Fruit fly (Drosophila melanogaster) whole organism, embryonic: ENCODE data around the gene CG32440.

ENCODE experiments used
- Asciz ChIP-seq: fragments of 200-800 bp; sonication (Bioruptor generic); optimal IDR thresholded peaks from 2 replicates; lab custom pipeline; 2017; ENCODE audit warnings: missing biosample characterization, mild to moderate bottlenecking, missing genetic modification characterization, missing genetic modification reagents
- Atf-2 ChIP-seq: fragments of 200-800 bp; sonication (Bioruptor generic); optimal IDR thresholded peaks from 2 replicates; lab custom pipeline; 2016; ENCODE audit warnings: missing biosample characterization, missing genetic modification characterization
- Atf6 ChIP-seq: fragments of 200-800 bp; sonication (Bioruptor generic); IDR thresholded peaks from 2 replicates; pipeline ENCODE4 v1.3.6; 2022; ENCODE audit warnings: missing biosample characterization, missing genetic modification characterization
- CG10274 ChIP-seq: fragments of 200-800 bp; sonication (Bioruptor generic); optimal IDR thresholded peaks from 3 replicates; lab custom pipeline; 2017; ENCODE audit warnings: missing biosample characterization, mild to moderate bottlenecking, missing genetic modification characterization
- CG12391 ChIP-seq: fragments of 200-800 bp; sonication (Bioruptor generic); optimal IDR thresholded peaks from 3 replicates; lab custom pipeline; 2018; ENCODE audit warnings: missing biosample characterization, mild to moderate bottlenecking, missing genetic modification characterization, moderate library complexity
- CG12659 ChIP-seq: fragments of 200-800 bp; sonication (Bioruptor generic); optimal IDR thresholded peaks from 3 replicates; lab custom pipeline; 2017; ENCODE audit warnings: mild to moderate bottlenecking, missing biosample characterization, missing genetic modification reagents, missing genetic modification characterization
- CG15073 ChIP-seq: fragments of 200-800 bp; sonication (Bioruptor generic); optimal IDR thresholded peaks from 2 replicates; lab custom pipeline; 2016; ENCODE audit warnings: missing biosample characterization, missing genetic modification characterization
- CG17802 ChIP-seq: fragments of 200-800 bp; sonication (Bioruptor generic); optimal IDR thresholded peaks from 2 replicates; lab custom pipeline; 2018; ENCODE audit warnings: missing biosample characterization, mild to moderate bottlenecking, missing genetic modification characterization, moderate library complexity
- CG17912 ChIP-seq: fragments of 200-800 bp; sonication (Bioruptor generic); optimal IDR thresholded peaks from 2 replicates; lab custom pipeline; 2018; ENCODE audit warnings: missing biosample characterization, mild to moderate bottlenecking, missing genetic modification characterization
- CG1792 ChIP-seq: fragments of 200-800 bp; sonication (Bioruptor generic); optimal IDR thresholded peaks from 2 replicates; lab custom pipeline; 2016; ENCODE audit warnings: missing biosample characterization, missing genetic modification characterization
- CG18476 ChIP-seq: fragments of 200-800 bp; sonication (Bioruptor generic); optimal IDR thresholded peaks from 2 replicates; lab custom pipeline; 2016; ENCODE audit warnings: missing biosample characterization, mild to moderate bottlenecking, missing genetic modification characterization
- CG3281 ChIP-seq: fragments of 200-800 bp; sonication (Bioruptor generic); optimal IDR thresholded peaks from 3 replicates; lab custom pipeline; 2017; ENCODE audit warnings: missing biosample characterization, mild to moderate bottlenecking, missing genetic modification characterization
- CG33557 ChIP-seq: fragments of 200-800 bp; sonication (Bioruptor generic); optimal IDR thresholded peaks from 2 replicates; lab custom pipeline; 2019; ENCODE audit warnings: missing biosample characterization, mild to moderate bottlenecking, missing genetic modification characterization, moderate library complexity
- CG4617 ChIP-seq: fragments of 200-800 bp; sonication (Bioruptor generic); optimal IDR thresholded peaks from 3 replicates; lab custom pipeline; 2016; ENCODE audit warnings: missing biosample characterization, missing genetic modification characterization, borderline replicate concordance
- CG7271 ChIP-seq: fragments of 200-800 bp; sonication (Bioruptor generic); optimal IDR thresholded peaks from 2 replicates; lab custom pipeline; 2018; ENCODE audit warnings: missing biosample characterization, mild to moderate bottlenecking, missing genetic modification characterization, moderate library complexity
- CG7372 ChIP-seq: fragments of 200-800 bp; sonication (Bioruptor generic); IDR thresholded peaks from 2 replicates; pipeline ENCODE4 v1.3.6; 2022; ENCODE audit warnings: missing biosample characterization, missing genetic modification characterization
- CG7839 ChIP-seq: fragments of 200-800 bp; sonication (Bioruptor generic); optimal IDR thresholded peaks from 3 replicates; lab custom pipeline; 2018; ENCODE audit warnings: missing biosample characterization, mild to moderate bottlenecking, missing genetic modification characterization, moderate library complexity
- CG7963 ChIP-seq: fragments of 200-800 bp; sonication (Bioruptor generic); IDR thresholded peaks from 3 replicates; pipeline ENCODE4 v1.3.6; 2022; ENCODE audit warnings: missing biosample characterization, missing genetic modification characterization; ENCODE audit not compliant: partially characterized antibody
- CG8290 ChIP-seq, 3 experiments: fragments of 200-800 bp; sonication (Bioruptor generic); optimal IDR thresholded peaks; 2 replicates each; lab custom pipeline; 2016 to 2019; ENCODE audit warnings: missing biosample characterization in 3 of 3, missing genetic modification characterization in 3 of 3, mild to moderate bottlenecking in 2 of 3, moderate library complexity in 1 of 3
- CG9609 ChIP-seq: fragments of 200-800 bp; sonication (Bioruptor generic); optimal IDR thresholded peaks from 3 replicates; lab custom pipeline; 2016; ENCODE audit warnings: missing biosample characterization, missing genetic modification characterization
- Dbx ChIP-seq: fragments of 200-800 bp; sonication (Bioruptor generic); IDR thresholded peaks from 3 replicates; pipeline ENCODE4 v1.3.6; 2022; ENCODE audit warnings: missing biosample characterization, missing genetic modification characterization
- Dfd ChIP-seq, 2 experiments: fragments of >200 bp; optimal IDR thresholded peaks; 2 replicates each; lab custom pipeline; 2017; ENCODE audit warnings: missing biosample characterization in 2 of 2, missing genetic modification characterization in 2 of 2
- Dll ChIP-seq: fragments of 200-800 bp; sonication (Bioruptor generic); IDR thresholded peaks from 4 replicates; pipeline ENCODE4 v1.3.6; 2022; ENCODE audit warnings: missing biosample characterization, missing genetic modification characterization; ENCODE audit not compliant: partially characterized antibody
- Doc2 ChIP-seq: fragments of 200-800 bp; sonication (Bioruptor generic); IDR thresholded peaks from 2 replicates; pipeline ENCODE4 v1.3.6; 2022; ENCODE audit warnings: missing biosample characterization, missing genetic modification characterization
- Doc3 ChIP-seq: fragments of 200-800 bp; sonication (Bioruptor generic); IDR thresholded peaks from 3 replicates; pipeline ENCODE4 v1.3.6; 2022; ENCODE audit warnings: missing biosample characterization, missing genetic modification characterization; ENCODE audit not compliant: partially characterized antibody
- Drgx ChIP-seq: fragments of 200-800 bp; sonication (Bioruptor generic); IDR thresholded peaks from 2 replicates; pipeline ENCODE4 v1.3.6; 2022; ENCODE audit warnings: missing biosample characterization, missing genetic modification characterization
- GATAe ChIP-seq: fragments of 200-800 bp; sonication (Bioruptor generic); conservative IDR thresholded peaks from 2 replicates; pipeline ENCODE4 v1.3.6; 2022; ENCODE audit warnings: missing biosample characterization, missing genetic modification characterization
- Gug ChIP-seq: fragments of 200-800 bp; sonication (Bioruptor generic); IDR thresholded peaks from 4 replicates; pipeline ENCODE4 v1.3.6; 2022; ENCODE audit warnings: missing biosample characterization, missing genetic modification characterization
- HHEX ChIP-seq: fragments of 200-800 bp; sonication (Bioruptor generic); optimal IDR thresholded peaks from 3 replicates; lab custom pipeline; 2017; ENCODE audit warnings: missing biosample characterization, mild to moderate bottlenecking, missing genetic modification characterization, missing genetic modification reagents
- Lpt ChIP-seq: fragments of >200 bp; optimal IDR thresholded peaks from 2 replicates; lab custom pipeline; 2018; ENCODE audit warnings: missing biosample characterization, missing genetic modification characterization
- MTF-1 ChIP-seq: fragments of 200-800 bp; sonication (Bioruptor generic); optimal IDR thresholded peaks from 2 replicates; lab custom pipeline; 2018; ENCODE audit warnings: missing biosample characterization, mild to moderate bottlenecking, missing genetic modification characterization, borderline replicate concordance
- Nf-YA ChIP-seq: fragments of 200-800 bp; sonication (Bioruptor generic); IDR thresholded peaks from 2 replicates; pipeline ENCODE4 v1.3.6; 2022; ENCODE audit warnings: missing biosample characterization, missing genetic modification characterization
- Nf-YC ChIP-seq: fragments of 200-800 bp; optimal IDR thresholded peaks from 3 replicates; lab custom pipeline; 2019; ENCODE audit warnings: missing biosample characterization, mild to moderate bottlenecking, missing genetic modification characterization, moderate library complexity
- Poxn ChIP-seq: fragments of 200-800 bp; sonication (Bioruptor generic); IDR thresholded peaks from 2 replicates; pipeline ENCODE4 v1.3.6; 2022; ENCODE audit warnings: missing biosample characterization, missing genetic modification characterization
- Ravus ChIP-seq: fragments of 200-800 bp; sonication (Bioruptor generic); IDR thresholded peaks from 2 replicates; pipeline ENCODE4 v1.3.6; 2022; ENCODE audit warnings: missing biosample characterization, missing genetic modification characterization
- Side ChIP-seq: fragments of 200-800 bp; sonication (Bioruptor generic); optimal IDR thresholded peaks from 2 replicates; lab custom pipeline; 2016; ENCODE audit warnings: missing biosample characterization, missing genetic modification characterization
- Six4 ChIP-seq: fragments of 200-800 bp; sonication (Bioruptor generic); optimal IDR thresholded peaks from 2 replicates; lab custom pipeline; 2016; ENCODE audit warnings: missing biosample characterization, missing genetic modification characterization
- Vsx1 ChIP-seq: fragments of 200-800 bp; sonication (Bioruptor generic); optimal IDR thresholded peaks from 2 replicates; lab custom pipeline; 2017; ENCODE audit warnings: missing biosample characterization, mild to moderate bottlenecking, missing genetic modification characterization, missing genetic modification reagents
- az2 ChIP-seq: fragments of 200-800 bp; sonication (Bioruptor generic); optimal IDR thresholded peaks from 3 replicates; lab custom pipeline; 2016; ENCODE audit warnings: missing biosample characterization, missing genetic modification characterization
- br ChIP-seq: fragments of >200 bp; optimal IDR thresholded peaks from 2 replicates; lab custom pipeline; 2017
- cwo ChIP-seq: fragments of 200-800 bp; sonication (Bioruptor generic); optimal IDR thresholded peaks from 3 replicates; lab custom pipeline; 2017; ENCODE audit warnings: missing biosample characterization, missing genetic modification characterization, mild to moderate bottlenecking, moderate library complexity, missing genetic modification reagents
- en ChIP-seq: fragments of 200-800 bp; sonication (Bioruptor generic); optimal IDR thresholded peaks from 2 replicates; lab custom pipeline; 2016; ENCODE audit warnings: missing biosample characterization, missing genetic modification characterization
- ewg ChIP-seq: fragments of 200-800 bp; sonication (Bioruptor generic); optimal IDR thresholded peaks from 3 replicates; lab custom pipeline; 2017; ENCODE audit warnings: mild to moderate bottlenecking, missing biosample characterization, missing genetic modification reagents, missing genetic modification characterization
- fd102C ChIP-seq: fragments of 200-800 bp; sonication (Bioruptor generic); optimal IDR thresholded peaks from 2 replicates; lab custom pipeline; 2018; ENCODE audit warnings: missing biosample characterization, mild to moderate bottlenecking, missing genetic modification characterization, moderate library complexity
- maf-S ChIP-seq: fragments of 200-800 bp; sonication (Bioruptor generic); optimal IDR thresholded peaks from 2 replicates; lab custom pipeline; 2016; ENCODE audit warnings: missing biosample characterization, missing genetic modification characterization
- nau ChIP-seq: fragments of 200-800 bp; sonication (Bioruptor generic); optimal IDR thresholded peaks from 3 replicates; lab custom pipeline; 2017; ENCODE audit warnings: missing biosample characterization, mild to moderate bottlenecking, missing genetic modification characterization, missing genetic modification reagents
- nmo ChIP-seq: fragments of 200-800 bp; sonication (Bioruptor generic); optimal IDR thresholded peaks from 2 replicates; lab custom pipeline; 2018; ENCODE audit warnings: missing biosample characterization, mild to moderate bottlenecking, missing genetic modification characterization, moderate library complexity
- psq ChIP-seq: fragments of 200-800 bp; sonication (Bioruptor generic); optimal IDR thresholded peaks from 2 replicates; lab custom pipeline; 2017; ENCODE audit warnings: missing biosample characterization, missing genetic modification characterization
- sisA ChIP-seq: fragments of 200-800 bp; sonication (Bioruptor generic); IDR thresholded peaks from 2 replicates; pipeline ENCODE4 v1.3.6; 2022; ENCODE audit warnings: missing biosample characterization, missing genetic modification characterization
- so ChIP-seq: fragments of 200-800 bp; sonication (Bioruptor generic); IDR thresholded peaks from 3 replicates; pipeline ENCODE4 v1.3.6; 2022; ENCODE audit warnings: missing biosample characterization, missing genetic modification characterization
- stc ChIP-seq: fragments of 200-800 bp; sonication (Bioruptor generic); IDR thresholded peaks from 2 replicates; pipeline ENCODE4 v1.3.6; 2022; ENCODE audit warnings: missing biosample characterization, missing genetic modification characterization
- tx ChIP-seq: fragments of 200-800 bp; sonication (Bioruptor generic); optimal IDR thresholded peaks from 2 replicates; lab custom pipeline; 2016; ENCODE audit warnings: missing biosample characterization, missing genetic modification characterization

The CG32440 gene

DNA sequence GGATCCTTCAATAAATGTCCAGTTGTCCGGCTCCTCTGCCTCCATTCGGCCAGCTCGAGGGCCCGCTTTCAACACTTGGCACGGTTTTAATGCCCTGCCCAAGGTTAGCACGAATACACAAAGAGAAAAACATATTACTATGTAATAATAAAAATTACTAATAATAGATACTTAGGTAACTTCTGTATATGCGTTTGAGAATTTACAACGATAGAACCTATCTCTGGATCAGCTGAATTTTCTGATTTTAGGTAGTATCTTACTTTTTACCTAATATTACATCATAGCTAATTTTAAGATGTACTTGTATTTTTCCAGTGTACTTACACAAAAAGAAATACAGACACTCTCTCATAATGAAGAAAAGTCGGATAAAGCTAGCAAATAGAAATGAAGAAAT, 25.7 kb downstream of the CG32440 start (continued):
- TF ChIP-seq br (no peak), GATAe (GFP tag; lab: Robert Waterston, UW) (no peak), CG12659 (GFP tag; lab: Kevin White, UChicago) (no peak), HHEX (GFP tag; lab: Kevin White, UChicago) (no peak), CG9609 (GFP tag; lab: Kevin White, UChicago) (no peak), Nf-YC (no peak), CG4617 (GFP tag; lab: Kevin White, UChicago) (no peak), CG1792 (no peak), CG17802 (no peak), Lpt (GFP tag; lab: Kevin White, UChicago) (no peak), CG18476 (GFP tag; lab: Kevin White, UChicago) (no peak), CG33557 (GFP tag; lab: Kevin White, UChicago) (no peak), Atf6 (GFP tag; lab: Robert Waterston, UW) (no peak), CG8290 (GFP tag; optimal IDR thresholded peaks at IDR 0.05; lab: Kevin White, UChicago) (no peak), CG8290 (tag; optimal IDR thresholded peaks at IDR 0.05; lab: Kevin White, UChicago) (no peak), MTF-1 (GFP tag; lab: Kevin White, UChicago) (no peak), Dbx (GFP tag; lab: Robert Waterston, UW) (no peak), en (GFP tag; lab: Kevin White, UChicago) (no peak), Atf-2 (no peak), Nf-YA (GFP tag; lab: Robert Waterston, UW) (no peak), CG12391 (tag; lab: Kevin White, UChicago) (peak; percentile 8), CG7271 (tag; lab: Kevin White, UChicago) (no peak), maf-S (no peak), psq (GFP tag; lab: Kevin White, UChicago) (no peak), so (GFP tag; lab: Robert Waterston, UW) (no peak), Ravus (GFP tag; lab: Robert Waterston, UW) (no peak), tx (no peak), cwo (GFP tag; lab: Kevin White, UChicago) (no peak), CG7839 (tag; lab: Kevin White, UChicago) (peak; percentile 52), Gug (GFP tag; lab: Robert Waterston, UW) (no peak), Dfd (GFP tag; optimal IDR thresholded peaks at IDR 0.05; lab: Kevin White, UChicago) (no peak), Dll (GFP tag; lab: Robert Waterston, UW) (no peak), Poxn (GFP tag; lab: Robert Waterston, UW) (no peak), nmo (peak; percentile 37), ewg (GFP tag; lab: Kevin White, UChicago) (no peak), CG10274 (no peak), CG3281 (GFP tag; lab: Kevin White, UChicago) (peak; percentile 26), Side (no peak), fd102C (no peak), az2 (peak; percentile 14), Drgx (GFP tag; lab: Robert Waterston, UW) (no peak), sisA (GFP tag; lab: Robert Waterston, UW) (no peak), Doc3 (no peak), CG7372 (GFP tag; lab: Robert Waterston, UW) (no peak), Vsx1 (GFP tag; lab: Kevin White, UChicago) (no peak), nau (GFP tag; lab: Kevin White, UChicago) (no peak), CG7963 (GFP tag; lab: Robert Waterston, UW) (no peak), Six4 (GFP tag; lab: Kevin White, UChicago) (no peak), Asciz (GFP tag; lab: Kevin White, UChicago) (no peak), stc (GFP tag; lab: Robert Waterston, UW) (no peak), Doc2 (GFP tag; lab: Robert Waterston, UW) (no peak), CG17912 (GFP tag; lab: Kevin White, UChicago) (no peak), CG15073 (no peak)
